Worm (Caenorhabditis elegans): ENCODE data around the gene srx-136.

srx-136 gene

ce11 chrV:13907557-13908104 lies 50.4 kb downstream of the srx-136 start (continued):
- TF ChIP-seq nhr-237 (tag; optimal IDR thresholded peaks at IDR 0.05): no peak
- peak; percentile 75 for TF ChIP-seq T20F7.1 (GFP tag; optimal IDR thresholded peaks at IDR 0.05)
- TF ChIP-seq tag-97 (GFP tag; IDR thresholded peaks at IDR 0.05): no peak
- peak; percentile 27; the same call in 1 of the 2 replicates for TF ChIP-seq nhr-42 (GFP tag; IDR thresholded peaks at IDR 0.05)
- TF ChIP-seq mep-1 (tag; optimal IDR thresholded peaks at IDR 0.05): peak; percentile 94
- peak; percentile 85 for TF ChIP-seq Y75B8A.6 (GFP tag; IDR thresholded peaks at IDR 0.05)
- TF ChIP-seq F49E8.2 (tag; optimal IDR thresholded peaks at IDR 0.05; ENCODE audit: borderline replicate concordance): no peak
- no peak for TF ChIP-seq R02D3.7 (tag; optimal IDR thresholded peaks at IDR 0.05)
- no peak for TF ChIP-seq zip-2 (tag; optimal IDR thresholded peaks at IDR 0.05)
- TF ChIP-seq ZK337.2 (GFP tag; IDR thresholded peaks at IDR 0.05): no peak
- TF ChIP-seq ctbp-1 (GFP tag; IDR thresholded peaks at IDR 0.05): no peak; the same call in 1 of the 2 replicates
- no peak for TF ChIP-seq ZK546.5 (tag; optimal IDR thresholded peaks at IDR 0.05)
- TF ChIP-seq dmd-8 (GFP tag; IDR thresholded peaks at IDR 0.05): peak; percentile 69
- TF ChIP-seq egl-43 (GFP tag; IDR thresholded peaks at IDR 0.05): peak; percentile 73
- peak; percentile 70 for TF ChIP-seq hlh-11 (tag; optimal IDR thresholded peaks at IDR 0.05)
- no peak for TF ChIP-seq lin-13 (GFP tag; optimal IDR thresholded peaks at IDR 0.05)
- peak; percentile 42; the same call in 1 of the 2 replicates for TF ChIP-seq nhr-41 (GFP tag; IDR thresholded peaks at IDR 0.05)
- no peak for TF ChIP-seq snpc-4 (tag; optimal IDR thresholded peaks at IDR 0.05)
- no peak; the same call in none of the 2 replicates for TF ChIP-seq dmd-9 (GFP tag; IDR thresholded peaks at IDR 0.05)
- TF ChIP-seq unc-39 (tag; optimal IDR thresholded peaks at IDR 0.05): no peak
- TF ChIP-seq hmg-1.1 (GFP tag; IDR thresholded peaks at IDR 0.05): no peak; the same call in 1 of the 2 replicates
- TF ChIP-seq nhr-102 (tag; optimal IDR thresholded peaks at IDR 0.05): peak; percentile 70
- no peak for TF ChIP-seq F26F4.8 (GFP tag; conservative IDR thresholded peaks at IDR 0.05)
- no peak for TF ChIP-seq ama-1 (optimal IDR thresholded peaks at IDR 0.05)
- TF ChIP-seq Y5F2A.4 (GFP tag; optimal IDR thresholded peaks at IDR 0.05): no peak
- TF ChIP-seq mes-2 (tag; optimal IDR thresholded peaks at IDR 0.05; ENCODE audit: poor library complexity, severe bottlenecking): peak; percentile 52
- peak; percentile 48 for TF ChIP-seq nhr-28 (tag; optimal IDR thresholded peaks at IDR 0.05)
- no peak for TF ChIP-seq ztf-11 (tag; optimal IDR thresholded peaks at IDR 0.05)
- peak; percentile 11 for TF ChIP-seq nhr-11 (tag; optimal IDR thresholded peaks at IDR 0.05)
- no peak for TF ChIP-seq skn-1 (tag; optimal IDR thresholded peaks at IDR 0.05)
- TF ChIP-seq Y48G9A.11 (GFP tag; IDR thresholded peaks at IDR 0.05): no peak; the same call in 1 of the 2 replicates
- no peak for TF ChIP-seq cey-2 (tag; optimal IDR thresholded peaks at IDR 0.05; ENCODE audit: borderline replicate concordance, insufficient read depth)
- TF ChIP-seq arid-1 (GFP tag; conservative IDR thresholded peaks at IDR 0.05): peak; percentile 50; the same call in 1 of the 2 replicates
- TF ChIP-seq nhr-25 (tag; optimal IDR thresholded peaks at IDR 0.05; ENCODE audit: borderline replicate concordance, insufficient read depth): no peak
- TF ChIP-seq lir-3 (tag; optimal IDR thresholded peaks at IDR 0.05): no peak
- TF ChIP-seq ceh-28 (tag; optimal IDR thresholded peaks at IDR 0.05): no peak
- peak; percentile 51 for TF ChIP-seq nhr-10 (tag; optimal IDR thresholded peaks at IDR 0.05)
- TF ChIP-seq pha-4 (GFP tag; IDR thresholded peaks at IDR 0.05): peak; percentile 37
- no peak for TF ChIP-seq pha-4 (tag; optimal IDR thresholded peaks at IDR 0.05)
- TF ChIP-seq nhr-76 (tag; optimal IDR thresholded peaks at IDR 0.05): no peak
- TF ChIP-seq F10B5.3 (tag; optimal IDR thresholded peaks at IDR 0.05): no peak
- peak; percentile 9; the same call in 1 of the 2 replicates for TF ChIP-seq tra-1 (GFP tag; IDR thresholded peaks at IDR 0.05)
- no peak for TF ChIP-seq F44E2.7 (GFP tag; IDR thresholded peaks at IDR 0.05)
- no peak for TF ChIP-seq dpl-1 (GFP tag; optimal IDR thresholded peaks at IDR 0.05)
- no peak for TF ChIP-seq ceh-44 (GFP tag; IDR thresholded peaks at IDR 0.05)
- TF ChIP-seq Y105C5A.15 (GFP tag; IDR thresholded peaks at IDR 0.05): no peak
- TF ChIP-seq lsy-2 (tag; optimal IDR thresholded peaks at IDR 0.05): peak; percentile 69 to 72
- TF ChIP-seq ceh-20 (GFP tag; IDR thresholded peaks at IDR 0.05): no peak
- peak; percentile 98 for TF ChIP-seq zfp-3 (GFP tag; conservative IDR thresholded peaks at IDR 0.05)
- TF ChIP-seq snpc-1.2 (GFP tag; IDR thresholded peaks at IDR 0.05): peak; percentile 27; the same call in 1 of the 2 replicates
- TF ChIP-seq F37D6.2 (tag; optimal IDR thresholded peaks at IDR 0.05): no peak
